Fruit fly (Drosophila melanogaster) whole organism, embryonic: Measurements from ENCODE around the gene CG14655.
A peak's percentile ranks its signal among the peaks of the same experiment; 100 is the strongest.

ENCODE experiments used
- Antp ChIP-seq: fragments of 200-800 bp; sonication (Bioruptor generic); optimal IDR thresholded peaks from 3 replicates; lab custom pipeline; 2016; ENCODE audit warnings: missing biosample characterization, missing genetic modification characterization
- B-H2 ChIP-seq: fragments of 200-800 bp; sonication (Bioruptor generic); optimal IDR thresholded peaks from 2 replicates; lab custom pipeline; 2018; ENCODE audit warnings: missing biosample characterization, mild to moderate bottlenecking, missing genetic modification characterization
- C15 ChIP-seq: fragments of 200-800 bp; sonication (Bioruptor generic); IDR thresholded peaks from 3 replicates; pipeline ENCODE4 v1.3.6; 2022; ENCODE audit warnings: missing biosample characterization, missing genetic modification characterization
- CG10274 ChIP-seq: fragments of 200-800 bp; sonication (Bioruptor generic); optimal IDR thresholded peaks from 3 replicates; lab custom pipeline; 2017; ENCODE audit warnings: missing biosample characterization, mild to moderate bottlenecking, missing genetic modification characterization
- CG10431 ChIP-seq: fragments of 200-800 bp; sonication (Bioruptor generic); optimal IDR thresholded peaks from 3 replicates; lab custom pipeline; 2018; ENCODE audit warnings: missing biosample characterization, mild to moderate bottlenecking, missing genetic modification characterization
- CG12104 ChIP-seq: fragments of 200-800 bp; sonication (Bioruptor generic); optimal IDR thresholded peaks from 3 replicates; lab custom pipeline; 2016; ENCODE audit warnings: missing biosample characterization, missing genetic modification characterization
- CG12155 ChIP-seq: fragments of 200-800 bp; sonication (Bioruptor generic); optimal IDR thresholded peaks from 3 replicates; lab custom pipeline; 2016; ENCODE audit warnings: missing biosample characterization, missing genetic modification characterization
- CG13296 ChIP-seq: fragments of 200-800 bp; sonication (Bioruptor generic); optimal IDR thresholded peaks from 3 replicates; lab custom pipeline; 2018; ENCODE audit warnings: missing biosample characterization, mild to moderate bottlenecking, missing genetic modification characterization
- CG13624 ChIP-seq: fragments of 200-800 bp; sonication (Bioruptor generic); optimal IDR thresholded peaks from 2 replicates; lab custom pipeline; 2016; ENCODE audit warnings: missing biosample characterization, missing genetic modification characterization
- CG14050 ChIP-seq: fragments of 200-800 bp; sonication (Bioruptor generic); IDR thresholded peaks from 3 replicates; pipeline ENCODE4 v1.3.6; 2022; ENCODE audit warnings: missing biosample characterization, missing genetic modification characterization
- CG14441 ChIP-seq: fragments of 200-800 bp; sonication (Bioruptor generic); IDR thresholded peaks from 2 replicates; pipeline ENCODE4 v1.3.6; 2022; ENCODE audit warnings: missing biosample characterization, missing genetic modification characterization
- CG14860 ChIP-seq: fragments of 200-800 bp; sonication (Bioruptor generic); IDR thresholded peaks from 3 replicates; pipeline ENCODE4 v1.3.6; 2022; ENCODE audit warnings: missing biosample characterization, missing genetic modification characterization; ENCODE audit not compliant: partially characterized antibody
- CG1602 ChIP-seq: fragments of 200-800 bp; sonication (Bioruptor generic); optimal IDR thresholded peaks from 3 replicates; lab custom pipeline; 2016; ENCODE audit warnings: missing biosample characterization, missing genetic modification characterization
- CG17328 ChIP-seq: fragments of 200-800 bp; sonication (Bioruptor generic); IDR thresholded peaks from 2 replicates; pipeline ENCODE4 v1.3.6; 2022; ENCODE audit warnings: missing biosample characterization, missing genetic modification characterization
- CG18476 ChIP-seq: fragments of 200-800 bp; sonication (Bioruptor generic); optimal IDR thresholded peaks from 2 replicates; lab custom pipeline; 2016; ENCODE audit warnings: missing biosample characterization, mild to moderate bottlenecking, missing genetic modification characterization
- CG18619 ChIP-seq: fragments of 200-800 bp; sonication (Bioruptor generic); optimal IDR thresholded peaks from 3 replicates; lab custom pipeline; 2017; ENCODE audit warnings: missing biosample characterization, mild to moderate bottlenecking, missing genetic modification characterization
- CG32532 ChIP-seq: fragments of 200-800 bp; sonication (Bioruptor generic); IDR thresholded peaks from 2 replicates; pipeline ENCODE4 v1.3.6; 2022; ENCODE audit warnings: missing biosample characterization, missing genetic modification characterization
- CG33557 ChIP-seq: fragments of 200-800 bp; sonication (Bioruptor generic); optimal IDR thresholded peaks from 2 replicates; lab custom pipeline; 2019; ENCODE audit warnings: missing biosample characterization, mild to moderate bottlenecking, missing genetic modification characterization, moderate library complexity
- CG6683 ChIP-seq: fragments of 200-800 bp; sonication (Bioruptor generic); optimal IDR thresholded peaks from 2 replicates; lab custom pipeline; 2017; ENCODE audit warnings: missing biosample characterization, mild to moderate bottlenecking, missing genetic modification characterization, missing genetic modification reagents
- CG8359 ChIP-seq: fragments of 200-800 bp; sonication (Bioruptor generic); optimal IDR thresholded peaks from 2 replicates; lab custom pipeline; 2017; ENCODE audit warnings: missing biosample characterization, mild to moderate bottlenecking, missing genetic modification characterization, borderline replicate concordance
- CG9609 ChIP-seq: fragments of 200-800 bp; sonication (Bioruptor generic); optimal IDR thresholded peaks from 3 replicates; lab custom pipeline; 2016; ENCODE audit warnings: missing biosample characterization, missing genetic modification characterization
- CG9727 ChIP-seq: fragments of 200-800 bp; sonication (Bioruptor generic); optimal IDR thresholded peaks from 3 replicates; lab custom pipeline; 2017; ENCODE audit warnings: missing biosample characterization, mild to moderate bottlenecking, missing genetic modification characterization
- CrebB ChIP-seq: fragments of 200-800 bp; sonication (Bioruptor generic); optimal IDR thresholded peaks from 3 replicates; lab custom pipeline; 2018; ENCODE audit warnings: missing biosample characterization, mild to moderate bottlenecking, missing genetic modification characterization
- Dfd ChIP-seq, 2 experiments: fragments of >200 bp; optimal IDR thresholded peaks; 2 replicates each; lab custom pipeline; 2017; ENCODE audit warnings: missing biosample characterization in 2 of 2, missing genetic modification characterization in 2 of 2
- HLH4C ChIP-seq: fragments of 200-800 bp; sonication (Bioruptor generic); IDR thresholded peaks from 3 replicates; pipeline ENCODE4 v1.3.6; 2022; ENCODE audit warnings: missing biosample characterization, missing genetic modification characterization; ENCODE audit not compliant: partially characterized antibody
- Hr51 ChIP-seq, 2 experiments: fragments of 200-800 bp; sonication (Bioruptor generic); optimal IDR thresholded peaks; 2 replicates in 1 of 2; 3 replicates in 1 of 2; lab custom pipeline; 2016 to 2018; ENCODE audit warnings: missing biosample characterization in 2 of 2, missing genetic modification characterization in 2 of 2, mild to moderate bottlenecking in 1 of 2, moderate library complexity in 1 of 2
- Mad ChIP-seq: fragments of 200-800 bp; sonication (Bioruptor generic); optimal IDR thresholded peaks from 2 replicates; lab custom pipeline; 2016; ENCODE audit warnings: missing biosample characterization, missing genetic modification characterization
- NK7.1 ChIP-seq: fragments of 200-800 bp; sonication (Bioruptor generic); optimal IDR thresholded peaks from 3 replicates; lab custom pipeline; 2016; ENCODE audit warnings: missing biosample characterization, missing genetic modification characterization
- Nf-YA ChIP-seq: fragments of 200-800 bp; sonication (Bioruptor generic); IDR thresholded peaks from 2 replicates; pipeline ENCODE4 v1.3.6; 2022; ENCODE audit warnings: missing biosample characterization, missing genetic modification characterization
- Nf-YC ChIP-seq: fragments of 200-800 bp; optimal IDR thresholded peaks from 3 replicates; lab custom pipeline; 2019; ENCODE audit warnings: missing biosample characterization, mild to moderate bottlenecking, missing genetic modification characterization, moderate library complexity
- Ssrp ChIP-seq: fragments of 200-800 bp; sonication (Bioruptor generic); optimal IDR thresholded peaks from 2 replicates; lab custom pipeline; 2018; ENCODE audit warnings: missing biosample characterization, mild to moderate bottlenecking, missing genetic modification characterization, moderate library complexity
- Stat92E ChIP-seq, 3 experiments: fragments of >200 bp in 2 of 3; fragments of 200-800 bp in 1 of 3; sonication (Bioruptor generic) in 1 of 3; optimal IDR thresholded peaks; 2 replicates each; lab custom pipeline; 2017 to 2019; ENCODE audit warnings: missing biosample characterization in 3 of 3, missing genetic modification characterization in 3 of 3, mild to moderate bottlenecking in 1 of 3, moderate library complexity in 1 of 3
- Taf1 ChIP-seq: fragments of 200-800 bp; sonication (Bioruptor generic); IDR thresholded peaks from 2 replicates; pipeline ENCODE4 v1.3.6; 2022; ENCODE audit warnings: missing biosample characterization, missing genetic modification characterization
- Xbp1 ChIP-seq: fragments of 200-800 bp; sonication (Bioruptor generic); optimal IDR thresholded peaks from 3 replicates; lab custom pipeline; 2016; ENCODE audit warnings: missing biosample characterization, mild to moderate bottlenecking, missing genetic modification characterization
- chinmo ChIP-seq: fragments of 200-800 bp; sonication (Bioruptor generic); IDR thresholded peaks from 4 replicates; pipeline ENCODE4 v1.3.6; 2022; ENCODE audit warnings: missing biosample characterization, missing genetic modification characterization; ENCODE audit not compliant: partially characterized antibody
- chn ChIP-seq: fragments of 200-800 bp; sonication (Bioruptor generic); optimal IDR thresholded peaks from 2 replicates; lab custom pipeline; 2016; ENCODE audit warnings: missing biosample characterization, missing genetic modification characterization
- croc ChIP-seq: fragments of 200-800 bp; sonication (Bioruptor generic); conservative IDR thresholded peaks from 3 replicates; pipeline ENCODE4 v1.3.6; 2022; ENCODE audit warnings: missing biosample characterization, missing genetic modification characterization
- dpn ChIP-seq, 2 experiments: fragments of 200-800 bp; sonication (Bioruptor generic); optimal IDR thresholded peaks; 3 replicates each; lab custom pipeline; 2016; ENCODE audit warnings: missing biosample characterization in 2 of 2, missing genetic modification characterization in 2 of 2
- ems ChIP-seq: fragments of 200-800 bp; sonication (Bioruptor generic); optimal IDR thresholded peaks from 3 replicates; lab custom pipeline; 2016; ENCODE audit warnings: missing biosample characterization, missing genetic modification characterization
- gce ChIP-seq: fragments of 200-800 bp; sonication (Bioruptor generic); IDR thresholded peaks from 3 replicates; pipeline ENCODE4 v1.3.6; 2022; ENCODE audit warnings: missing biosample characterization, missing genetic modification characterization
- grn ChIP-seq: fragments of 200-800 bp; sonication (Bioruptor generic); optimal IDR thresholded peaks from 3 replicates; lab custom pipeline; 2017; ENCODE audit warnings: missing biosample characterization, missing genetic modification characterization
- nom ChIP-seq: fragments of 200-800 bp; sonication (Bioruptor generic); optimal IDR thresholded peaks from 2 replicates; lab custom pipeline; 2017; ENCODE audit warnings: missing biosample characterization, missing genetic modification characterization, mild to moderate bottlenecking, moderate library complexity, missing genetic modification reagents
- pan ChIP-seq, 4 experiments: fragments of >200 bp in 3 of 4; fragments of 200-800 bp in 1 of 4; sonication (Bioruptor generic) in 1 of 4; optimal IDR thresholded peaks in 3 of 4; IDR thresholded peaks in 1 of 4; 2 replicates each; pipeline versions ENCODE4 v1.3.6 to Lab custom; 2017 to 2022; ENCODE audit warnings: missing biosample characterization in 2 of 4, missing genetic modification characterization in 2 of 4, mixed read lengths in 1 of 4
- ro ChIP-seq: fragments of 200-800 bp; sonication (Bioruptor generic); IDR thresholded peaks from 2 replicates; pipeline ENCODE4 v1.3.6; 2022; ENCODE audit warnings: missing biosample characterization, missing genetic modification characterization
- sc ChIP-seq, 3 experiments: fragments of >200 bp in 2 of 3; fragments of 200-800 bp in 1 of 3; sonication (Bioruptor generic) in 1 of 3; optimal IDR thresholded peaks; 2 replicates in 2 of 3; 3 replicates in 1 of 3; lab custom pipeline; 2017; ENCODE audit warnings: mild to moderate bottlenecking in 1 of 3, missing biosample characterization in 1 of 3, missing genetic modification characterization in 1 of 3, missing genetic modification reagents in 1 of 3
- shn ChIP-seq: fragments of 200-800 bp; sonication (Bioruptor generic); optimal IDR thresholded peaks from 3 replicates; lab custom pipeline; 2016; ENCODE audit warnings: missing biosample characterization, missing genetic modification characterization
- stwl ChIP-seq: fragments of 200-800 bp; sonication (Bioruptor generic); optimal IDR thresholded peaks from 3 replicates; lab custom pipeline; 2018; ENCODE audit warnings: missing biosample characterization, mild to moderate bottlenecking, missing genetic modification characterization, moderate library complexity

Gene CG14655

dm6 chr3R:4740592-4741500, 39.3 kb downstream of the CG14655 start (continued):
- TF ChIP-seq Nf-YC (no peak), sc (optimal IDR thresholded peaks at IDR 0.05; lab: Kevin White, UChicago) (no peak), sc (GFP tag; optimal IDR thresholded peaks at IDR 0.05; lab: Kevin White, UChicago) (no peak), Xbp1 (GFP tag; lab: Kevin White, UChicago) (no peak), gce (GFP tag; lab: Robert Waterston, UW) (no peak), CG13296 (no peak), CG18619 (GFP tag; lab: Kevin White, UChicago) (no peak), croc (GFP tag; lab: Robert Waterston, UW) (no peak), CG13624 (GFP tag; lab: Kevin White, UChicago) (no peak), ems (no peak), shn (GFP tag; lab: Kevin White, UChicago) (no peak), NK7.1 (GFP tag; lab: Kevin White, UChicago) (no peak), CG9609 (GFP tag; lab: Kevin White, UChicago) (no peak), CG8359 (GFP tag; lab: Kevin White, UChicago) (no peak), Ssrp (tag; lab: Kevin White, UChicago) (no peak), Taf1 (GFP tag; lab: Robert Waterston, UW) (no peak), CG10431 (GFP tag; lab: Kevin White, UChicago) (no peak), dpn (GFP tag; optimal IDR thresholded peaks at IDR 0.05; lab: Kevin White, UChicago) (no peak), CG12155 (GFP tag; lab: Kevin White, UChicago) (no peak), Hr51 (GFP tag; optimal IDR thresholded peaks at IDR 0.05; lab: Kevin White, UChicago) (no peak), CG17328 (GFP tag; lab: Robert Waterston, UW) (no peak), CG33557 (GFP tag; lab: Kevin White, UChicago) (no peak), Antp (GFP tag; lab: Kevin White, UChicago) (no peak), CG14441 (GFP tag; lab: Robert Waterston, UW) (no peak), CG14860 (peak; percentile 76), CrebB (tag; lab: Kevin White, UChicago) (no peak), CG32532 (GFP tag; lab: Robert Waterston, UW) (no peak), grn (GFP tag; lab: Kevin White, UChicago) (no peak), CG1602 (GFP tag; lab: Kevin White, UChicago) (no peak), stwl (tag; lab: Kevin White, UChicago) (peak; percentile 26), CG6683 (GFP tag; lab: Kevin White, UChicago) (no peak), pan (optimal IDR thresholded peaks at IDR 0.05; lab: Kevin White, UChicago) (no peak), pan (GFP tag; optimal IDR thresholded peaks at IDR 0.05 in 1 of 2, IDR thresholded peaks at IDR 0.05 in 1 of 2) (peak in 1 of 2 experiments; percentile 16), C15 (GFP tag; lab: Robert Waterston, UW) (no peak), CG14050 (no peak), Dfd (GFP tag; optimal IDR thresholded peaks at IDR 0.05; lab: Kevin White, UChicago) (no peak), CG12104 (GFP tag; lab: Kevin White, UChicago) (no peak), B-H2 (GFP tag; lab: Kevin White, UChicago) (no peak), chinmo (GFP tag; lab: Robert Waterston, UW) (0 out of 4 replicates have a peak, but pooled peaks have one; percentile 32), Stat92E (GFP tag; optimal IDR thresholded peaks at IDR 0.05; lab: Kevin White, UChicago) (no peak), Mad (GFP tag; lab: Kevin White, UChicago) (no peak), chn (GFP tag; lab: Kevin White, UChicago) (no peak), Nf-YA (GFP tag; lab: Robert Waterston, UW) (no peak), CG10274 (no peak), CG18476 (no peak), ro (GFP tag; lab: Robert Waterston, UW) (no peak), CG9727 (GFP tag; lab: Kevin White, UChicago) (no peak), HLH4C (GFP tag; lab: Robert Waterston, UW) (peak; percentile 84), nom (GFP tag; lab: Kevin White, UChicago) (peak; percentile 92)
